Fruit fly (Drosophila melanogaster) S2 (cell line): ENCODE measurements around the gene Oat.

Experiments
- CG8478 ChIP-seq: fragments of >200 bp; optimal IDR thresholded peaks from 2 replicates; lab custom pipeline; 2018
- CTCF ChIP-seq, 2 experiments: fragments of >200 bp; optimal IDR thresholded peaks; 2 replicates each; lab custom pipeline; 2018

DNA sequence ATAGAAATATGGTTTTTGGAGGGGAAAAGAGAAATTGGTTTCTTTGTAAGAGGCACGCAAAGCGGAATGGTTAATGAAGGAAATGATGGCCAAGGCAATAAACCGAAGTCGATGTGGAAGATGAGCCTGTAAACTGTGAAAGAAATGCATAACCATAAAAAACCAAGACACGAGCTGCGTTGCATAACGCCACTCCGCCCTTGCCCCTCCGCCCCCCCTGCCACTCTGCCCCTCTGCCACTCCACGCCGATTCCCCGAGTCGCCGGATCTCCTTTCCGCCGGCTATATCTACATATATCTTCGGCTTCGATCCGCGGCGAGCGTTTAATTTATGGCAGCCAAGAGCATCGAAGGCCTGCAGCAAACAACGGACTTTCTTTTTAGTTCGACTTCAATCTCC, 49.0 kb upstream of the Oat start:
- no peak for TF ChIP-seq CG8478 (lab: Kevin White, UChicago)
- TF ChIP-seq CTCF (optimal IDR thresholded peaks at IDR 0.05; lab: Kevin White, UChicago) = no peak
